Fruit fly (Drosophila melanogaster) whole organism, embryonic: ENCODE data around the gene c12.2.
A peak's percentile ranks its signal among the peaks of the same experiment; 100 is the strongest.

Experiments used
- Adf1 ChIP-seq: fragments of 200-800 bp; sonication (Bioruptor generic); IDR thresholded peaks from 2 replicates; pipeline ENCODE4 v1.3.6; 2022; ENCODE audit warnings: missing biosample characterization, missing genetic modification characterization
- CG10321 ChIP-seq: fragments of 200-800 bp; sonication (Bioruptor generic); IDR thresholded peaks from 2 replicates; pipeline ENCODE4 v1.3.6; 2022; ENCODE audit warnings: missing biosample characterization, missing genetic modification characterization
- CG13894 ChIP-seq: fragments of 200-800 bp; sonication (Bioruptor generic); optimal IDR thresholded peaks from 3 replicates; lab custom pipeline; 2018; ENCODE audit warnings: missing biosample characterization, mild to moderate bottlenecking, missing genetic modification characterization, moderate library complexity
- CG14441 ChIP-seq: fragments of 200-800 bp; sonication (Bioruptor generic); IDR thresholded peaks from 2 replicates; pipeline ENCODE4 v1.3.6; 2022; ENCODE audit warnings: missing biosample characterization, missing genetic modification characterization
- CG14965 ChIP-seq: fragments of 200-800 bp; sonication (Bioruptor generic); optimal IDR thresholded peaks from 2 replicates; lab custom pipeline; 2016; ENCODE audit warnings: missing biosample characterization, missing genetic modification characterization, borderline replicate concordance
- CG15696 ChIP-seq: fragments of 200-800 bp; sonication (Bioruptor generic); optimal IDR thresholded peaks from 2 replicates; lab custom pipeline; 2019; ENCODE audit warnings: missing biosample characterization, mild to moderate bottlenecking, missing genetic modification characterization, moderate library complexity
- CG17359 ChIP-seq: fragments of 200-800 bp; sonication (Bioruptor generic); optimal IDR thresholded peaks from 3 replicates; lab custom pipeline; 2018; ENCODE audit warnings: missing biosample characterization, mild to moderate bottlenecking, missing genetic modification characterization, moderate library complexity
- CG17802 ChIP-seq: fragments of 200-800 bp; sonication (Bioruptor generic); optimal IDR thresholded peaks from 2 replicates; lab custom pipeline; 2018; ENCODE audit warnings: missing biosample characterization, mild to moderate bottlenecking, missing genetic modification characterization, moderate library complexity
- CG17829 ChIP-seq: fragments of 200-800 bp; optimal IDR thresholded peaks from 2 replicates; lab custom pipeline; 2019; ENCODE audit warnings: missing biosample characterization, mild to moderate bottlenecking, missing genetic modification characterization, moderate library complexity
- CG18011 ChIP-seq: fragments of 200-800 bp; sonication (Bioruptor generic); optimal IDR thresholded peaks from 2 replicates; lab custom pipeline; 2017; ENCODE audit warnings: missing biosample characterization, missing genetic modification characterization, mild to moderate bottlenecking, moderate library complexity, missing genotype
- CG2202 ChIP-seq: fragments of 200-800 bp; sonication (Bioruptor generic); optimal IDR thresholded peaks from 2 replicates; lab custom pipeline; 2018; ENCODE audit warnings: missing biosample characterization, mild to moderate bottlenecking, missing genetic modification characterization
- CG33213 ChIP-seq: fragments of 200-800 bp; sonication (Bioruptor generic); optimal IDR thresholded peaks from 3 replicates; lab custom pipeline; 2016; ENCODE audit warnings: missing biosample characterization, missing genetic modification characterization
- CG34224 ChIP-seq: fragments of 200-800 bp; sonication (Bioruptor generic); IDR thresholded peaks from 3 replicates; pipeline ENCODE4 v1.3.6; 2022; ENCODE audit warnings: missing biosample characterization, missing genetic modification characterization; ENCODE audit not compliant: partially characterized antibody
- CG6683 ChIP-seq: fragments of 200-800 bp; sonication (Bioruptor generic); optimal IDR thresholded peaks from 2 replicates; lab custom pipeline; 2017; ENCODE audit warnings: missing biosample characterization, mild to moderate bottlenecking, missing genetic modification characterization, missing genetic modification reagents
- CG7786 ChIP-seq: fragments of 200-800 bp; sonication (Bioruptor generic); optimal IDR thresholded peaks from 2 replicates; lab custom pipeline; 2016; ENCODE audit warnings: missing biosample characterization, missing genetic modification characterization
- CG9609 ChIP-seq: fragments of 200-800 bp; sonication (Bioruptor generic); optimal IDR thresholded peaks from 3 replicates; lab custom pipeline; 2016; ENCODE audit warnings: missing biosample characterization, missing genetic modification characterization
- CkIIα-i1 ChIP-seq: fragments of 200-800 bp; sonication (Bioruptor generic); IDR thresholded peaks from 2 replicates; pipeline ENCODE4 v1.3.6; 2022; ENCODE audit warnings: missing biosample characterization, missing genetic modification characterization
- Dp ChIP-seq: fragments of 200-800 bp; sonication (Bioruptor generic); optimal IDR thresholded peaks from 2 replicates; lab custom pipeline; 2018; ENCODE audit warnings: missing biosample characterization, mild to moderate bottlenecking, missing genetic modification characterization, moderate library complexity
- HLH3B ChIP-seq: fragments of 200-800 bp; sonication (Bioruptor generic); IDR thresholded peaks from 2 replicates; pipeline ENCODE4 v1.3.6; 2022; ENCODE audit warnings: missing biosample characterization, missing genetic modification characterization
- HLH54F ChIP-seq: fragments of 200-800 bp; sonication (Bioruptor generic); optimal IDR thresholded peaks from 3 replicates; lab custom pipeline; 2016; ENCODE audit warnings: missing biosample characterization, missing genetic modification characterization
- NC2β ChIP-seq: fragments of 200-800 bp; sonication (Bioruptor generic); optimal IDR thresholded peaks from 2 replicates; lab custom pipeline; 2016; ENCODE audit warnings: missing biosample characterization, missing genetic modification characterization
- Opbp ChIP-seq: fragments of 200-800 bp; sonication (Bioruptor generic); IDR thresholded peaks from 3 replicates; pipeline ENCODE4 v1.3.6; 2022; ENCODE audit warnings: missing biosample characterization, missing genetic modification characterization; ENCODE audit not compliant: partially characterized antibody
- Rx ChIP-seq: fragments of 200-800 bp; sonication (Bioruptor generic); IDR thresholded peaks from 2 replicates; pipeline ENCODE4 v1.3.6; 2022; ENCODE audit warnings: missing biosample characterization, missing genetic modification characterization
- Taf1 ChIP-seq: fragments of 200-800 bp; sonication (Bioruptor generic); IDR thresholded peaks from 2 replicates; pipeline ENCODE4 v1.3.6; 2022; ENCODE audit warnings: missing biosample characterization, missing genetic modification characterization
- Trl ChIP-seq, 3 experiments: fragments of >200 bp in 2 of 3; fragments of 200-800 bp in 1 of 3; sonication (Bioruptor generic) in 1 of 3; optimal IDR thresholded peaks; 2 replicates in 1 of 3; 3 replicates in 2 of 3; lab custom pipeline; 2016 to 2017; ENCODE audit warnings: missing biosample characterization in 1 of 3, missing genetic modification characterization in 1 of 3
- Usf ChIP-seq: fragments of 200-800 bp; sonication (Bioruptor generic); optimal IDR thresholded peaks from 2 replicates; lab custom pipeline; 2017; ENCODE audit warnings: missing genotype, missing biosample characterization, missing genetic modification characterization
- ab ChIP-seq: fragments of 200-800 bp; sonication (Bioruptor generic); optimal IDR thresholded peaks from 2 replicates; lab custom pipeline; 2016; ENCODE audit warnings: missing biosample characterization, missing genetic modification characterization
- bowl ChIP-seq: fragments of 200-800 bp; sonication (Bioruptor generic); IDR thresholded peaks from 2 replicates; pipeline ENCODE4 v1.3.6; 2022; ENCODE audit warnings: missing biosample characterization, missing genetic modification characterization
- chif ChIP-seq, 2 experiments: fragments of 200-800 bp; sonication (Bioruptor generic); optimal IDR thresholded peaks; 3 replicates each; lab custom pipeline; 2016; ENCODE audit warnings: missing biosample characterization in 2 of 2, missing genetic modification characterization in 2 of 2
- ci ChIP-seq: fragments of 200-800 bp; sonication (Bioruptor generic); IDR thresholded peaks from 3 replicates; pipeline ENCODE4 v1.3.6; 2022; ENCODE audit warnings: missing biosample characterization, missing genetic modification characterization
- da ChIP-seq: fragments of 200-800 bp; sonication (Bioruptor generic); optimal IDR thresholded peaks from 2 replicates; lab custom pipeline; 2016; ENCODE audit warnings: missing biosample characterization, missing genetic modification characterization
- fd96Cb ChIP-seq: fragments of 200-800 bp; sonication (Bioruptor generic); optimal IDR thresholded peaks from 2 replicates; lab custom pipeline; 2018; ENCODE audit warnings: missing biosample characterization, mild to moderate bottlenecking, missing genetic modification characterization, moderate library complexity
- ftz-f1 ChIP-seq: fragments of 200-800 bp; sonication (Bioruptor generic); optimal IDR thresholded peaks from 2 replicates; lab custom pipeline; 2016; ENCODE audit warnings: missing biosample characterization, missing genetic modification characterization
- grn ChIP-seq: fragments of 200-800 bp; sonication (Bioruptor generic); optimal IDR thresholded peaks from 3 replicates; lab custom pipeline; 2017; ENCODE audit warnings: missing biosample characterization, missing genetic modification characterization
- gt ChIP-seq: fragments of 200-800 bp; sonication (Bioruptor generic); IDR thresholded peaks from 2 replicates; pipeline ENCODE4 v1.3.6; 2022; ENCODE audit warnings: missing biosample characterization, missing genetic modification characterization
- jigr1 ChIP-seq: fragments of 200-800 bp; sonication (Bioruptor generic); IDR thresholded peaks from 3 replicates; pipeline ENCODE4 v1.3.6; 2022; ENCODE audit warnings: missing biosample characterization, missing genetic modification characterization
- mam ChIP-seq: fragments of 200-800 bp; sonication (Bioruptor generic); optimal IDR thresholded peaks from 3 replicates; lab custom pipeline; 2016; ENCODE audit warnings: missing biosample characterization, missing genetic modification characterization
- oc ChIP-seq: fragments of 200-800 bp; sonication (Bioruptor generic); optimal IDR thresholded peaks from 2 replicates; lab custom pipeline; 2018; ENCODE audit warnings: missing biosample characterization, mild to moderate bottlenecking, missing genetic modification characterization, moderate library complexity
- p53 ChIP-seq: fragments of 200-800 bp; sonication (Bioruptor generic); optimal IDR thresholded peaks from 2 replicates; lab custom pipeline; 2016; ENCODE audit warnings: missing biosample characterization, missing genetic modification characterization
- pan ChIP-seq, 4 experiments: fragments of >200 bp in 3 of 4; fragments of 200-800 bp in 1 of 4; sonication (Bioruptor generic) in 1 of 4; optimal IDR thresholded peaks in 3 of 4; IDR thresholded peaks in 1 of 4; 2 replicates each; pipeline versions ENCODE4 v1.3.6 to Lab custom; 2017 to 2022; ENCODE audit warnings: missing biosample characterization in 2 of 4, missing genetic modification characterization in 2 of 4, mixed read lengths in 1 of 4
- phol ChIP-seq: fragments of 200-800 bp; sonication (Bioruptor generic); optimal IDR thresholded peaks from 3 replicates; lab custom pipeline; 2018; ENCODE audit warnings: missing biosample characterization, mild to moderate bottlenecking, missing genetic modification characterization, moderate library complexity
- prd ChIP-seq, 3 experiments: fragments of >200 bp in 2 of 3; fragments of 200-800 bp in 1 of 3; sonication (Bioruptor generic) in 1 of 3; optimal IDR thresholded peaks in 2 of 3; IDR thresholded peaks in 1 of 3; 2 replicates in 2 of 3; 3 replicates in 1 of 3; pipeline versions ENCODE4 v1.3.6 to Lab custom; 2017 to 2022; ENCODE audit warnings: missing biosample characterization in 1 of 3, missing genetic modification characterization in 1 of 3
- psq ChIP-seq: fragments of 200-800 bp; sonication (Bioruptor generic); optimal IDR thresholded peaks from 2 replicates; lab custom pipeline; 2017; ENCODE audit warnings: missing biosample characterization, missing genetic modification characterization
- schlank ChIP-seq: fragments of 200-800 bp; sonication (Bioruptor generic); optimal IDR thresholded peaks from 2 replicates; lab custom pipeline; 2018; ENCODE audit warnings: missing biosample characterization, mild to moderate bottlenecking, missing genetic modification characterization
- sens ChIP-seq: fragments of 200-800 bp; sonication (Bioruptor generic); peaks from one replicate; lab custom pipeline; 2016; ENCODE audit warnings: missing biosample characterization, missing genetic modification characterization
- tio ChIP-seq: fragments of 200-800 bp; sonication (Bioruptor generic); optimal IDR thresholded peaks from 2 replicates; lab custom pipeline; 2017; ENCODE audit warnings: missing biosample characterization, missing genetic modification characterization, inconsistent platforms

Gene c12.2

DNA sequence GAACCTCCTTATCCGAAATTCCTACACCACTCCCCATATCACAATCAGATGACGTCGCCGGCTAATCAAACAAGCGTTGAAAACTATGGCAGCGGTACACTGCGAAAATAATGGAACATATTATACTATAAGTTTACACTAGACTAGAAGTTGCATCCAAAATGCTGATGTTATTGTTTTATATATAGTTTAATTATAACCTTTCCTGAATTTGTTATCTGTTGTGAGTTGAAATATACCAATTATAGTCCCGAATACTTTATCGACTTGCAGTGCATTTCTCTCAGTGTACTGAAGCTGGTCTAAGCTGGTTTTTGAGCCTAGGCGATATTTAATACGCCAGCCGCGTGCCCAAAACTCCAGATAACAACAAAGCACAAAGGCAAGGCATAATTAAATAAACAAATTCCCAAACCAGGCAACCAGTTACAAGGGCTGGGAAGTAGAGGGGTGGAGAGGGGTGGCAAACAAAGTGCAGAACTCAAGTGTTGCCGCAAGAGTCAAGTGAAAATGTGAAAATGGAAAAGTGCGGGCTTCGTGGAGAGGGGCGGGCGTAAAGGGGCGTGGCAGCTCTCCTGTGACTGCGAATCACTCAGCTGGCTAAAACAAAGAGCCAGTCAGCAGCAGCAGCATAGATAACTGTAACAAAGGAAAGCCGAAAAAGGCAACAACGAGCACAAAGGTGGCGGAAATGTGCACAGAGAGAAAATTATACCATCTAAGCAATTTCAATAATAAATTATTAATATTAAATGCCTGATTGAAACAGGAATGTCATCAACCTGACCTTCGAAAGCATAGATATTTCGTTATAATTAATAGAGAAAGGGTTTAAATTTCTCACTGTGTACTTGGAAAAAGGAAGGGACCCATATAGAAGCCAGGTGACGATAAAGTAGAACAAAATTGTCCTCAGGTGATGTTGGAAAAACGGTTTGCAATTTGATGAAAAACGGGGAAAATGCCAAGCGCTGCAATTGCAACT is 33.2 kb downstream of the c12.2 start (continued):
- peak; percentile 72 for TF ChIP-seq HLH54F (GFP tag; lab: Kevin White, UChicago)
- peak; percentile 81 for TF ChIP-seq CG14441
- TF ChIP-seq CG14965 = no peak
- TF ChIP-seq Opbp = no peak
- TF ChIP-seq CG15696 (tag; lab: Kevin White, UChicago) = peak; percentile 57
- TF ChIP-seq oc = peak; percentile 86
- peak; percentile 55 for TF ChIP-seq NC2β (GFP tag; lab: Kevin White, UChicago)
- TF ChIP-seq CG10321 = peak; percentile 44; the same call in 1 of the 2 replicates
- TF ChIP-seq CG18011 = peak; percentile 58
- TF ChIP-seq Adf1 (GFP tag; lab: Robert Waterston, UW) = peak; percentile 41; the same call in 1 of the 2 replicates
- peak; percentile 73 for TF ChIP-seq Rx (GFP tag; lab: Robert Waterston, UW)
- peak; percentile 35 for TF ChIP-seq CG9609 (GFP tag; lab: Kevin White, UChicago)
- peak; percentile 78 for TF ChIP-seq CG13894
- TF ChIP-seq Taf1 = peak; percentile 68
- no peak for TF ChIP-seq CG34224 (GFP tag; lab: Robert Waterston, UW)
- TF ChIP-seq pan (optimal IDR thresholded peaks at IDR 0.05; lab: Kevin White, UChicago) = no peak
- peak in 1 of 2 experiments; percentile 82 for TF ChIP-seq pan (GFP tag; optimal IDR thresholded peaks at IDR 0.05 in 1 of 2, IDR thresholded peaks at IDR 0.05 in 1 of 2)
- TF ChIP-seq prd (optimal IDR thresholded peaks at IDR 0.05; lab: Kevin White, UChicago) = no peak
- TF ChIP-seq prd (GFP tag; IDR thresholded peaks at IDR 0.05; lab: Robert Waterston, UW) = peak; percentile 81
- peak; percentile 46 for TF ChIP-seq CG7786 (GFP tag; lab: Kevin White, UChicago)
- TF ChIP-seq ci = peak; percentile 86
- peak; percentile 4 for TF ChIP-seq ftz-f1 (GFP tag; lab: Kevin White, UChicago)
- peak; percentile 82 for TF ChIP-seq CG17829
- no peak for TF ChIP-seq p53 (GFP tag; lab: Kevin White, UChicago)
- no peak for TF ChIP-seq Trl (optimal IDR thresholded peaks at IDR 0.05; lab: Kevin White, UChicago)
- TF ChIP-seq Trl (GFP tag; optimal IDR thresholded peaks at IDR 0.05; lab: Kevin White, UChicago) = peak; percentile 62
- TF ChIP-seq schlank (tag; lab: Kevin White, UChicago) = peak; percentile 78
- peak; percentile 49 for TF ChIP-seq psq (GFP tag; lab: Kevin White, UChicago)
- TF ChIP-seq jigr1 (GFP tag; lab: Robert Waterston, UW) = peak; percentile 38; the same call in 1 of the 3 replicates
- TF ChIP-seq CG6683 (GFP tag; lab: Kevin White, UChicago) = peak; percentile 73
- peak; percentile 22 for TF ChIP-seq grn (GFP tag; lab: Kevin White, UChicago)
- TF ChIP-seq HLH3B (GFP tag; lab: Robert Waterston, UW) = peak; percentile 88
- no peak for TF ChIP-seq ab (GFP tag; lab: Kevin White, UChicago)
- peak; percentile 62 for TF ChIP-seq Usf (GFP tag; lab: Kevin White, UChicago)
- TF ChIP-seq da (GFP tag; lab: Kevin White, UChicago) = no peak
- no peak for TF ChIP-seq Dp (GFP tag; lab: Kevin White, UChicago)
- peak; percentile 90 for TF ChIP-seq CG17359 (tag; lab: Kevin White, UChicago)
- TF ChIP-seq phol (tag; lab: Kevin White, UChicago) = peak; percentile 84
- TF ChIP-seq chif (GFP tag; optimal IDR thresholded peaks at IDR 0.05; lab: Kevin White, UChicago) = peak; percentile 60 to 64
- TF ChIP-seq sens (GFP tag; lab: Kevin White, UChicago) = peak; percentile 95
- peak; percentile 21; the same call in 1 of the 2 replicates for TF ChIP-seq gt
- TF ChIP-seq fd96Cb = peak; percentile 83
- TF ChIP-seq bowl (GFP tag; lab: Robert Waterston, UW) = no peak; the same call in 1 of the 2 replicates
- peak; percentile 83 for TF ChIP-seq mam (GFP tag; lab: Kevin White, UChicago)
- TF ChIP-seq CG17802 (tag; lab: Kevin White, UChicago) = peak; percentile 41
- TF ChIP-seq tio (GFP tag; lab: Kevin White, UChicago) = peak; percentile 55
- TF ChIP-seq CG2202 (tag; lab: Kevin White, UChicago) = no peak
- 0 out of 2 replicates have a peak, but pooled peaks have one; percentile 43 for TF ChIP-seq CkIIα-i1
- peak; percentile 37 for TF ChIP-seq CG33213 (GFP tag; lab: Kevin White, UChicago)
